Worm (Caenorhabditis elegans): ENCODE data around the gene B0432.10.

DNA sequence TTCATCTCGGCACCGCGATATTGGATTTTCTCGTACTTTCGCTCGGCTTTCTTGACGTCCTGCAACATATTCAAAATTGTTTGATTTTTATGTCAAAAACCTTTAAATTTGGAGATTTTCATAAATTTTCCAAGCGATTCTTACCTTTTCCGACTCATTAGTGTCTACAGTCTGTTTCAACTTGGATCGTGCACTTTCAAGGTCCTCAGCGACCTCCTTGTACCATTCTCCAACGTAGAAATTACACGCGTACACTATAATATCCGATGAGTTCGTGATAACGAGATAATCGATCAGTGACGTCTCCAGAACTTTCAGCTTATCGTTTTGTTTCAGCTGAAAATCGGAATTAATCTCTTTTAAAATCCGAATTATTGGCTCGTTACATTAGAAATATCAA is 38.3 kb downstream of the B0432.10 start:
- no peak for TF ChIP-seq nhr-21 (tag; optimal IDR thresholded peaks at IDR 0.05)
- TF ChIP-seq nhr-237 (tag; optimal IDR thresholded peaks at IDR 0.05) = no peak

All from whole organism, L2 larva.